Worm (Caenorhabditis elegans) whole organism, early embryonic: ENCODE measurements around the gene xpf-1.

Source experiments
- ets-7 ChIP-seq: sonication (generic microtip); optimal IDR thresholded peaks from 2 replicates; lab custom pipeline; 2016; ENCODE audit warnings: missing genotype, missing genetic modification characterization, missing compliant biosample characterization
- flt-1 ChIP-seq: fragments of 200-800 bp; sonication (Bioruptor generic); IDR thresholded peaks from 2 replicates; pipeline ENCODE4 v1.3.6; 2022; ENCODE audit warnings: missing genetic modification characterization, missing compliant biosample characterization
- tbx-11 ChIP-seq: fragments of 200-800 bp; sonication (Bioruptor generic); IDR thresholded peaks from 2 replicates; pipeline ENCODE4 v1.3.6; 2022; ENCODE audit warnings: missing genetic modification characterization, missing compliant biosample characterization
- tra-4 ChIP-seq: sonication (generic microtip); optimal IDR thresholded peaks from 2 replicates; lab custom pipeline; 2017; ENCODE audit warnings: missing genetic modification characterization, missing compliant biosample characterization

DNA sequence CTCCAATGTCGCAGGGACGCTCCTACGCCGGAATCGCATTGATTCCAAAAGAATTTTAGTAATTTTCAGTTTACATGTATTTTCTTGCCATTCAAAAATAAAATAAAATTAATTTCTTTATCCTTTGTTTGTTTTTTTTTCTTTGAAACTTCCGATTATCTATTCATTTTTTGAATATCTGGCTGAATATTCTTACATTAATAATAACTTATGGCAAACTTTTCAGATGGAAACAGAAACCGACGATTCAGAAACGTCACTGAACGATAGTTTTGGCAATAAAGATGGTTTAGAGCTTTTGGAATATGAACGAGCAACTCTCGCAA lies at the start of gene xpf-1:
- TF ChIP-seq ets-7 (tag; lab: Kevin White, UChicago) (no peak), tbx-11 (GFP tag; lab: Robert Waterston, UW) (no peak), flt-1 (GFP tag; lab: Robert Waterston, UW) (no peak), tra-4 (tag; lab: Kevin White, UChicago) (no peak)
